Worm (Caenorhabditis elegans): ENCODE data around the gene B0432.8.

B0432.8 gene

DNA sequence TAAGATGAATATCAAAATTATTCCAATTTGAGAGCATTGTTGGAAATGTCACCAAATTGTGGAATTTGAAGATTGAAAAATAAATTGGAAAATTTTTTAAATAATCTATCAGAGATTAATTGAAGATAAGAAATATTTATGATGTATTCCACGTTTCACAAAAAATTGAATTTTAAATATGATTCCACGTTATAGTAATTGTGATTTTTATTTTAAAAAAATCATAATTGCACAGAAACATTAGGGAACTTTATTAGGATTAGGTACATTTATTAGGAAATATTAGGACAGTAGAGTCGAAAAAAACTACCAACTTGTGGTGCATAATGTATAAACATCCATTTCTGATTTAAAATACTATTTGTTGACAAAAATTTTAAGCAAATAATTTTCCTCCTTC lies 16.1 kb upstream of the B0432.8 start, which contains the start of gene B0432.11:
TSS of gene B0432.11 (minus strand) at position 101 of the 400 bp plus-strand sequence.
- no peak for TF ChIP-seq nhr-6 (tag; optimal IDR thresholded peaks at IDR 0.05)
- TF ChIP-seq mbf-1 (tag; optimal IDR thresholded peaks at IDR 0.05), result no peak
- TF ChIP-seq nhr-237 (tag; optimal IDR thresholded peaks at IDR 0.05), result no peak
- TF ChIP-seq dmd-4 (tag; optimal IDR thresholded peaks at IDR 0.05), result no peak
- no peak for TF ChIP-seq F13H6.1 (tag; optimal IDR thresholded peaks at IDR 0.05)
- no peak for TF ChIP-seq sma-3 (GFP tag; optimal IDR thresholded peaks at IDR 0.05)
- no peak for TF ChIP-seq lin-13 (GFP tag; optimal IDR thresholded peaks at IDR 0.05)
- TF ChIP-seq sem-4 (tag; optimal IDR thresholded peaks at IDR 0.05), result no peak
- no peak for TF ChIP-seq nhr-12 (tag; optimal IDR thresholded peaks at IDR 0.05)
- TF ChIP-seq crh-2 (tag; optimal IDR thresholded peaks at IDR 0.05), result no peak
- no peak for TF ChIP-seq nhr-77 (tag; optimal IDR thresholded peaks at IDR 0.05)
- no peak for TF ChIP-seq ceh-16 (tag; optimal IDR thresholded peaks at IDR 0.05)
- TF ChIP-seq lsy-2 (tag; optimal IDR thresholded peaks at IDR 0.05), result no peak
- no peak for TF ChIP-seq unc-39 (tag; optimal IDR thresholded peaks at IDR 0.05)
- TF ChIP-seq unc-62 (GFP tag; optimal IDR thresholded peaks at IDR 0.05), result no peak
- no peak for TF ChIP-seq lin-39 (tag; optimal IDR thresholded peaks at IDR 0.05)
- no peak for TF ChIP-seq ztf-1 (GFP tag; conservative IDR thresholded peaks at IDR 0.05)
- TF ChIP-seq snpc-4 (tag; optimal IDR thresholded peaks at IDR 0.05), result no peak
- no peak for TF ChIP-seq gmeb-1 (tag; optimal IDR thresholded peaks at IDR 0.05)
- TF ChIP-seq unc-55 (GFP tag; optimal IDR thresholded peaks at IDR 0.05), result no peak

- no peak for TF ChIP-seq nhr-11 (tag; optimal IDR thresholded peaks at IDR 0.05)
- no peak for TF ChIP-seq egl-27 (tag; optimal IDR thresholded peaks at IDR 0.05)
- no peak for TF ChIP-seq unc-39 (tag; optimal IDR thresholded peaks at IDR 0.05)
- no peak for TF ChIP-seq nhr-23 (tag; optimal IDR thresholded peaks at IDR 0.05)
- TF ChIP-seq nhr-12 (tag; optimal IDR thresholded peaks at IDR 0.05), result no peak
- TF ChIP-seq nhr-77 (tag; optimal IDR thresholded peaks at IDR 0.05), result no peak
- TF ChIP-seq mbf-1 (tag; optimal IDR thresholded peaks at IDR 0.05), result no peak
- no peak for TF ChIP-seq nhr-129 (tag; optimal IDR thresholded peaks at IDR 0.05)
- TF ChIP-seq dmd-4 (tag; optimal IDR thresholded peaks at IDR 0.05), result no peak
- no peak for TF ChIP-seq unc-55 (GFP tag; optimal IDR thresholded peaks at IDR 0.05)
- no peak for TF ChIP-seq C34F6.9 (tag; optimal IDR thresholded peaks at IDR 0.05)
- TF ChIP-seq sma-3 (GFP tag; optimal IDR thresholded peaks at IDR 0.05), result no peak
- TF ChIP-seq gmeb-1 (tag; optimal IDR thresholded peaks at IDR 0.05), result no peak
- no peak for TF ChIP-seq nhr-10 (tag; optimal IDR thresholded peaks at IDR 0.05)
Observed at ce11 chrII:290282-290681, 11.7 kb upstream of the B0432.8 start, which contains the start of gene djr-1.1. djr-1.1 (plus strand) TSS chrII:290582.

- TF ChIP-seq Y55F3AM.14 (GFP tag; optimal IDR thresholded peaks at IDR 0.05) (peak; percentile 12), unc-55 (GFP tag; optimal IDR thresholded peaks at IDR 0.05) (no peak)
Observed at ce11 chrII:288705-289205, 10.2 kb upstream of the B0432.8 start, which contains the start of gene mrpl-41. mrpl-41 (plus strand) TSS chrII:288939.

DNA sequence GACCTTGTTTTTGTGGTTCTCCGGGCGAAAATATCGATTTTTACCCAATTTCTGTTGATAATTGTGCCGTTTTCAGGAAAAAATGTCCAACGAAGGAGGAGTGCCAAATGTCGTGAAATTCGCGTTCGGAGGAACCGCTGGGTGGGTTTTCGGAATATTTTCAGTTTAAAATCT lies 7.9 kb upstream of the B0432.8 start, which contains the start of gene misc-1:
TSS of gene misc-1 (plus strand) at position 75 of the 174 bp plus-strand sequence.
- TF ChIP-seq sem-4 (tag; optimal IDR thresholded peaks at IDR 0.05) (no peak), alr-1 (tag; optimal IDR thresholded peaks at IDR 0.05) (no peak), dmd-4 (tag; optimal IDR thresholded peaks at IDR 0.05) (no peak), mdl-1 (tag; optimal IDR thresholded peaks at IDR 0.05) (no peak), fos-1 (tag; optimal IDR thresholded peaks at IDR 0.05) (no peak), Y55F3AM.14 (GFP tag; optimal IDR thresholded peaks at IDR 0.05) (no peak), egl-27 (tag; optimal IDR thresholded peaks at IDR 0.05) (no peak), elt-3 (tag; optimal IDR thresholded peaks at IDR 0.05) (no peak), nhr-237 (tag; optimal IDR thresholded peaks at IDR 0.05) (no peak), elt-1 (tag; optimal IDR thresholded peaks at IDR 0.05) (no peak), mbf-1 (tag; optimal IDR thresholded peaks at IDR 0.05) (no peak), ceh-82 (tag; optimal IDR thresholded peaks at IDR 0.05) (no peak), nhr-21 (tag; optimal IDR thresholded peaks at IDR 0.05) (no peak), nhr-12 (tag; optimal IDR thresholded peaks at IDR 0.05) (no peak), C34F6.9 (tag; optimal IDR thresholded peaks at IDR 0.05) (no peak), nhr-11 (tag; optimal IDR thresholded peaks at IDR 0.05) (no peak), R02D3.7 (tag; optimal IDR thresholded peaks at IDR 0.05) (no peak), lin-11 (tag; optimal IDR thresholded peaks at IDR 0.05) (no peak), crh-2 (tag; optimal IDR thresholded peaks at IDR 0.05) (no peak)
